Fruit fly (Drosophila melanogaster): ENCODE measurements around the gene Mat89Ba.

DNA sequence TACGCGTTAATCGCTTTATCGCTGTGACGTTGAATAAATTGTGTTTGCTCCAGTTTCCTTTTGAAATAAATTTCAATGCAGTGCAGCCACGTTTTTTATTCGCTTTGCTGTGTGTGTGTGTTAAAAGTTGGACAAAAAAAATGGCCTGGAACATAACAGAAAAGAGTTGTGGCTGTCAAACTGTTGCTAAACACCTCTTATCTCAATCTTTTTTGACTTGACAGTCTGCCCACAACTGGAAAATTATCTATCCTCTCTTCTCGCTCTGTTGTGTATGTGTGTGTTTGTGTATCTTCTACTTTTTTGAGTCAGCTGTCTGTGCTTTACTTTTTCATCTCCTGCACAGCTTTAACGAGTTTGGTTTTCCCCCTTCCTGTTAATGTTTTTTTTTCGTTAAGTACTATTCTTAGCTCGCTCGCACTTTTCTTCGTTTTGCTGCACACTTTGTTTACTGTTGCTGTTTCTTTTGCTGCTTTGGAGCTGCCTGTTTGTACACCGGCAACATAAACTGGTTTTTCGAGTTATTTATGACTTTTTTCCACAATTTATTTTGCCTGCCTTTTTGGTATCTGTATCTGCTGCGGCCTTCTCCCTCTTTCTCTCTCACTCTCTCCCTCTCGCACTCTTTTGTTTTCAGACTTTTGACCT is 8.9 kb upstream of the Mat89Ba start:
- TF ChIP-seq fd96Ca (GFP tag; IDR thresholded peaks at IDR 0.05): peak; percentile 19; the same call in 1 of the 3 replicates
- no peak for TF ChIP-seq CG34367 (tag; optimal IDR thresholded peaks at IDR 0.05)
- no peak for TF ChIP-seq D1 (tag; optimal IDR thresholded peaks at IDR 0.05)
- TF ChIP-seq Pif1A (GFP tag; optimal IDR thresholded peaks at IDR 0.05): peak; percentile 34
- TF ChIP-seq gl (tag; optimal IDR thresholded peaks at IDR 0.05): peak; percentile 49
- peak; percentile 3 for TF ChIP-seq CG15710 (tag; optimal IDR thresholded peaks at IDR 0.05)
- peak; percentile 0 for TF ChIP-seq CG17806 (tag; optimal IDR thresholded peaks at IDR 0.05)
- TF ChIP-seq CG8301 (tag; optimal IDR thresholded peaks at IDR 0.05): no peak
- TF ChIP-seq CG12605 (GFP tag; IDR thresholded peaks at IDR 0.05): no peak
- TF ChIP-seq EcR (GFP tag; optimal IDR thresholded peaks at IDR 0.05): no peak
- TF ChIP-seq Ets98B (GFP tag; IDR thresholded peaks at IDR 0.05): no peak
- TF ChIP-seq CG32121 (GFP tag; IDR thresholded peaks at IDR 0.05): no peak

All from whole organism, pupa.